Fruit fly (Drosophila melanogaster): ENCODE measurements around the gene CG8360.
A peak's percentile ranks its signal among the peaks of the same experiment; 100 is the strongest.

Gene CG8360

DNA sequence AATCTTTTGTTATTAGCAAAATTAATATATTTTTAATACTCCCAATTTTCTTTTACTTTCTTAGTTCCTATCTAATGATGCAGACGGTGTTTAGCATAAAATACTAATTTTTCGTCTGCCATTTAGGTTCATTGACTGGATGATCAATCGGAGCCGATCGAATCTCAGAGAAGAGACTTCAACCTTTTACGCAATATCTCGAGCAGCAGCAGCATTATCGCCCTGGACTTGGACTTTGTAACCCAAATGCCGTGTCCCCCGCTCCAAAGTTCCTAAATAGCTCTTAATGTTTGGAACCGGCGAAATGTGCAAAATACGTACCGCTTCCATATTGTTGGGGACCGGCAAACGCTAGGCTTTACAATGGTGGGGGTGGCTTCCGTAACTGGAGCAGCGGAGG is 8.4 kb upstream of the CG8360 start:
- TF ChIP-seq ss (GFP tag; optimal IDR thresholded peaks at IDR 0.05), result peak in 1 of 2 experiments; percentile 35
- TF ChIP-seq CG31627 (GFP tag; optimal IDR thresholded peaks at IDR 0.05), result no peak
- no peak for TF ChIP-seq Blimp-1 (GFP tag; optimal IDR thresholded peaks at IDR 0.05)
- TF ChIP-seq CG6276 (GFP tag; optimal IDR thresholded peaks at IDR 0.05), result peak; percentile 26
- peak; percentile 19 for TF ChIP-seq CG6808 (GFP tag; optimal IDR thresholded peaks at IDR 0.05)
- no peak for TF ChIP-seq esn (GFP tag; optimal IDR thresholded peaks at IDR 0.05)
- TF ChIP-seq svp (GFP tag), result peak; percentile 66

DNA sequence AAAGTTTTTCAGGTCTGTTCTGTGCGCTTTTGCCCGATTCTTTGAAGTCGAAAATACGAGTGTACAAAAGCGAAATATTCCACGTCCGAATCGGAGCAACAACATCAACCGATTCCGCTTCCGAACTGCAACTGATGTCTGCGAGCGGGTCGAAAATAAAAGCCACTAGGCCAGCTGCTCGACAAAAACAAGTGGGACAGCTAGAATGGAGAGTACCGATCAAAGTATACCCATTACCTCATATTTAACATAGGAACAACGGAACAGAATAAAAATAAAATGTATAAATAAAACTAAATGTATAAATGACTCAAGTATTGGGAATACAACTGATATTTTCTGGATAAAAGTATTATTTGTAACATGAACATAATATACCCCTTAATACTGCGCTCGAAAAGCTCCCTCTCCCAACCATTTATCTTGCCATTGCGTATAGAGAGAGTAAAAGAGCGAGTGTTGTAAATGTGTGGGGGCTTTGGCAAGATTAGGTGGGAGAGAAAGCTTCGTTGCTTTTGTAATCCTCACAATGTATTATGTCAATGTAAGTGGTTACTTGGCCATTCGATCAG is 7.7 kb upstream of the CG8360 start, which contains the start of gene SLC5A11:
Gene SLC5A11 (minus strand): TSS at position 137 of the 572 bp plus-strand sequence.
- TF ChIP-seq salr (GFP tag; optimal IDR thresholded peaks at IDR 0.05) (peak; percentile 92 to 99), fkh (GFP tag; optimal IDR thresholded peaks at IDR 0.05) (peak; percentile 98), CG10669 (GFP tag; optimal IDR thresholded peaks at IDR 0.05) (peak; percentile 94), ss (GFP tag; optimal IDR thresholded peaks at IDR 0.05) (peak; percentile 99 to 100), Lpt (GFP tag; optimal IDR thresholded peaks at IDR 0.05) (peak; percentile 84), Smox (GFP tag; optimal IDR thresholded peaks at IDR 0.05) (peak; percentile 96), dac (GFP tag; optimal IDR thresholded peaks at IDR 0.05) (peak; percentile 70), Hr38 (GFP tag; optimal IDR thresholded peaks at IDR 0.05) (no peak), Met (GFP tag; optimal IDR thresholded peaks at IDR 0.05) (peak; percentile 98), Sox15 (GFP tag; optimal IDR thresholded peaks at IDR 0.05) (peak; percentile 89), CG31627 (GFP tag; optimal IDR thresholded peaks at IDR 0.05) (peak; percentile 76), Gug (GFP tag; IDR thresholded peaks at IDR 0.05) (peak; percentile 96), CG3032 (tag; optimal IDR thresholded peaks at IDR 0.05) (peak; percentile 94), CG15336 (GFP tag; IDR thresholded peaks at IDR 0.05) (peak; percentile 100), Hr4 (GFP tag; optimal IDR thresholded peaks at IDR 0.05) (peak; percentile 87), CG8319 (GFP tag; optimal IDR thresholded peaks at IDR 0.05) (peak; percentile 96), Ets21C (GFP tag; optimal IDR thresholded peaks at IDR 0.05) (no peak), dsx (GFP tag; optimal IDR thresholded peaks at IDR 0.05; ENCODE audit: poor library complexity, severe bottlenecking) (peak; percentile 99), eg (GFP tag; IDR thresholded peaks at IDR 0.05) (peak; percentile 99), CG11294 (GFP tag; IDR thresholded peaks at IDR 0.05) (peak; percentile 95), pdm3 (GFP tag; optimal IDR thresholded peaks at IDR 0.05) (peak; percentile 93), svp (GFP tag) (peak; percentile 100), Eip75B (GFP tag; optimal IDR thresholded peaks at IDR 0.05) (peak; percentile 98), Eip78C (GFP tag) (peak; percentile 100), Hr39 (GFP tag; optimal IDR thresholded peaks at IDR 0.05) (peak; percentile 86), vri (GFP tag; optimal IDR thresholded peaks at IDR 0.05) (peak; percentile 97), CG32006 (GFP tag; optimal IDR thresholded peaks at IDR 0.05) (peak; percentile 94), lz (GFP tag; optimal IDR thresholded peaks at IDR 0.05) (peak; percentile 95), CG8632 (GFP tag; optimal IDR thresholded peaks at IDR 0.05) (peak; percentile 92), cyc (GFP tag; optimal IDR thresholded peaks at IDR 0.05) (peak; percentile 99), Blimp-1 (GFP tag; optimal IDR thresholded peaks at IDR 0.05) (peak; percentile 87), CG11762 (GFP tag; optimal IDR thresholded peaks at IDR 0.05; ENCODE audit: insufficient read depth) (peak; percentile 97), OdsH (GFP tag; optimal IDR thresholded peaks at IDR 0.05) (peak; percentile 97), acj6 (GFP tag; optimal IDR thresholded peaks at IDR 0.05) (peak; percentile 87), CG10631 (GFP tag; optimal IDR thresholded peaks at IDR 0.05) (peak; percentile 95), CG6808 (GFP tag; optimal IDR thresholded peaks at IDR 0.05) (peak; percentile 92), CG11902 (GFP tag; optimal IDR thresholded peaks at IDR 0.05) (peak; percentile 99), CG7368 (GFP tag; optimal IDR thresholded peaks at IDR 0.05) (peak; percentile 99), Eip93F (GFP tag; optimal IDR thresholded peaks at IDR 0.05) (peak; percentile 99), net (GFP tag; optimal IDR thresholded peaks at IDR 0.05) (peak; percentile 100), CG16779 (tag; optimal IDR thresholded peaks at IDR 0.05) (peak; percentile 91), CG6792 (GFP tag; optimal IDR thresholded peaks at IDR 0.05) (peak; percentile 94), Sox14 (GFP tag; optimal IDR thresholded peaks at IDR 0.05) (peak; percentile 99), CG1621 (tag; optimal IDR thresholded peaks at IDR 0.05) (peak; percentile 85), CG34406 (GFP tag; optimal IDR thresholded peaks at IDR 0.05) (peak; percentile 97), Sox102F (GFP tag; optimal IDR thresholded peaks at IDR 0.05) (peak; percentile 94), CG3919 (GFP tag; optimal IDR thresholded peaks at IDR 0.05) (peak; percentile 100)

All from whole organism, prepupa.